Fruit fly (Drosophila melanogaster) whole organism, adult: Measurements from ENCODE around the gene CycJ.
A peak's percentile ranks its signal among the peaks of the same experiment; 100 is the strongest.

Source experiments
- Hr96 ChIP-seq: fragments of 200-800 bp; sonication (Bioruptor generic); optimal IDR thresholded peaks from 2 replicates; lab custom pipeline; 2016; ENCODE audit warnings: missing biosample characterization, missing genetic modification characterization
- bab1 ChIP-seq: fragments of 200-800 bp; sonication (Bioruptor generic); optimal IDR thresholded peaks from 3 replicates; lab custom pipeline; 2019; ENCODE audit warnings: missing biosample characterization, mild to moderate bottlenecking, missing genetic modification characterization, moderate library complexity

- TF ChIP-seq Hr96 (GFP tag; lab: Kevin White, UChicago) (peak; percentile 22), bab1 (GFP tag; lab: Kevin White, UChicago) (no peak)
These were observed 33.4 kb upstream of the CycJ start for dm6 chr3L:3432656-3433344.
